Worm (Caenorhabditis elegans) whole organism, L4 larva: ENCODE measurements around the gene C23H3.9.

Experiments used
- F10B5.3 ChIP-seq: sonication (generic microtip); optimal IDR thresholded peaks from 2 replicates; lab custom pipeline; 2016; ENCODE audit warnings: mild to moderate bottlenecking, missing genetic modification characterization, missing compliant biosample characterization
- R02D3.7 ChIP-seq: fragments of 150-350 bp; sonication (generic microtip); optimal IDR thresholded peaks from 3 replicates; lab custom pipeline; 2014; ENCODE audit warnings: missing biosample characterization, missing genetic modification characterization
- Y48G9A.11 ChIP-seq: fragments of 200-800 bp; sonication (Bioruptor generic); IDR thresholded peaks from 2 replicates; pipeline ENCODE4 v1.3.6; 2022; ENCODE audit warnings: missing genetic modification reagents, missing genetic modification characterization, missing compliant biosample characterization
- ZK546.5 ChIP-seq, 2 experiments: sonication (generic microtip); optimal IDR thresholded peaks; 2 replicates each; lab custom pipeline; 2017; ENCODE audit warnings: missing biosample characterization in 2 of 2, missing genetic modification characterization in 2 of 2
- ama-1 ChIP-seq: fragments of 150-350 bp; optimal IDR thresholded peaks from 2 replicates; lab custom pipeline; 2014; ENCODE audit warnings: inconsistent platforms, mixed read lengths
- dpl-1 ChIP-seq: fragments of 150-350 bp; optimal IDR thresholded peaks from 2 replicates; lab custom pipeline; 2014; ENCODE audit warnings: missing biosample characterization, missing genetic modification reagents, missing genetic modification characterization
- lin-29 ChIP-seq: fragments of 200-800 bp; sonication (Bioruptor generic); IDR thresholded peaks from 2 replicates; pipeline ENCODE4 v1.3.6; 2022; ENCODE audit warnings: missing genetic modification reagents, missing genetic modification characterization, missing compliant biosample characterization
- lir-3 ChIP-seq: sonication (generic microtip); optimal IDR thresholded peaks from 2 replicates; lab custom pipeline; 2016; ENCODE audit warnings: mild to moderate bottlenecking, missing genetic modification characterization, missing compliant biosample characterization
- nhr-76 ChIP-seq: fragments of 150-350 bp; optimal IDR thresholded peaks from 2 replicates; lab custom pipeline; 2014; ENCODE audit warnings: missing biosample characterization, missing genetic modification characterization
- pqm-1 ChIP-seq: sonication (generic microtip); optimal IDR thresholded peaks from 2 replicates; lab custom pipeline; 2017; ENCODE audit warnings: missing biosample characterization, missing genetic modification characterization
- zag-1 ChIP-seq: fragments of 150-350 bp; optimal IDR thresholded peaks from 2 replicates; lab custom pipeline; 2014; ENCODE audit warnings: missing biosample characterization, missing genetic modification characterization
- ztf-11 ChIP-seq: fragments of 150-350 bp; optimal IDR thresholded peaks from 2 replicates; lab custom pipeline; 2014; ENCODE audit warnings: missing biosample characterization, missing genetic modification characterization

ce11 chrII:105327-105882 is 26.3 kb upstream of the C23H3.9 start:
- TF ChIP-seq ama-1 (lab: Kevin White, UChicago) (no peak), lir-3 (tag; lab: Kevin White, UChicago) (no peak), ztf-11 (no peak), F10B5.3 (tag; lab: Kevin White, UChicago) (no peak), ZK546.5 (tag; optimal IDR thresholded peaks at IDR 0.05; lab: Kevin White, UChicago) (no peak), dpl-1 (GFP tag; lab: Kevin White, UChicago) (no peak), zag-1 (tag; lab: Kevin White, UChicago) (no peak), pqm-1 (tag; lab: Kevin White, UChicago) (no peak), nhr-76 (no peak), lin-29 (no peak), R02D3.7 (tag; lab: Kevin White, UChicago) (no peak), Y48G9A.11 (no peak)
